Worm (Caenorhabditis elegans): ENCODE data around the gene str-83.

DNA sequence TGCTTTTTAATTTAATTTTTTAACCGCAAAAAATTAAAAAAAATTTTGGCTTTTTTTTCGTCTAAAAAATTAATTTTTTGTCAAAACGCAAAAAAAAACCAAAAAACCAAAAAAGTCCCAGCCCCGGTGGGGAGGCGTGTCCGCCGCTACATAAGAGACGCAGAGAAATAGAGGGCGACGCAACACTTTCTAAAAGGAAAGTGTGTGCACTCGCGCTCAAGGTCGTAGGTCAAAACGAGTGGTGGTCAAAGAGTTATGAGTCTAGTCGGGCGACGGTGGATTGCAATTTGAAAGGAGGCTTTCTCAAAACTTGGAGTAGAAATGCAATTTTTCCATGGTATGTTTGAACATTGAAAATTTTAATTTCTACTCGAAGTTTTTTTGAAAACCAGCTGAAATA, 27.5 kb downstream of the str-83 start:
- TF ChIP-seq him-1 (tag; optimal IDR thresholded peaks at IDR 0.05) (no peak), dao-5 (tag; optimal IDR thresholded peaks at IDR 0.05) (no peak)

All from whole organism, L4/young adult.